Worm (Caenorhabditis elegans): Measurements from ENCODE around the gene nhr-39.

nhr-39 gene

ce11 chrV:9268202-9268601, 34.9 kb upstream of the nhr-39 start:
- TF ChIP-seq tbx-37 (GFP tag; conservative IDR thresholded peaks at IDR 0.05) (no peak), F13C5.2 (tag; optimal IDR thresholded peaks at IDR 0.05) (no peak), scrt-1 (GFP tag; IDR thresholded peaks at IDR 0.05) (no peak), sea-1 (GFP tag; conservative IDR thresholded peaks at IDR 0.05) (no peak), hmbx-1 (tag; optimal IDR thresholded peaks at IDR 0.05) (no peak), tbx-11 (GFP tag; IDR thresholded peaks at IDR 0.05) (no peak), tra-4 (tag; optimal IDR thresholded peaks at IDR 0.05) (no peak), B0310.2 (tag; optimal IDR thresholded peaks at IDR 0.05) (no peak), ets-7 (tag; optimal IDR thresholded peaks at IDR 0.05) (no peak), pes-1 (GFP tag; IDR thresholded peaks at IDR 0.05) (no peak), ceh-36 (tag; optimal IDR thresholded peaks at IDR 0.05) (no peak), hmg-4 (GFP tag; optimal IDR thresholded peaks at IDR 0.05) (no peak), ceh-13 (GFP tag; optimal IDR thresholded peaks at IDR 0.05) (no peak), aly-1 (tag; optimal IDR thresholded peaks at IDR 0.05) (no peak), ama-1 (optimal IDR thresholded peaks at IDR 0.05) (no peak), hnd-1 (tag; optimal IDR thresholded peaks at IDR 0.05) (no peak), flt-1 (GFP tag; IDR thresholded peaks at IDR 0.05) (no peak)

ce11 chrV:9270442-9270841, 32.7 kb upstream of the nhr-39 start:
- TF ChIP-seq ceh-13 (GFP tag; optimal IDR thresholded peaks at IDR 0.05): no peak
- no peak for TF ChIP-seq aly-1 (tag; optimal IDR thresholded peaks at IDR 0.05)
- no peak for TF ChIP-seq hmg-4 (GFP tag; optimal IDR thresholded peaks at IDR 0.05)
- TF ChIP-seq hnd-1 (tag; optimal IDR thresholded peaks at IDR 0.05): no peak
- TF ChIP-seq pes-1 (GFP tag; IDR thresholded peaks at IDR 0.05): no peak
- TF ChIP-seq scrt-1 (GFP tag; IDR thresholded peaks at IDR 0.05): no peak
- TF ChIP-seq sea-1 (GFP tag; conservative IDR thresholded peaks at IDR 0.05): no peak
- TF ChIP-seq flt-1 (GFP tag; IDR thresholded peaks at IDR 0.05): no peak

- TF ChIP-seq ets-7 (tag; optimal IDR thresholded peaks at IDR 0.05) (no peak), hnd-1 (tag; optimal IDR thresholded peaks at IDR 0.05) (no peak), scrt-1 (GFP tag; IDR thresholded peaks at IDR 0.05) (no peak), hmbx-1 (tag; optimal IDR thresholded peaks at IDR 0.05) (no peak), flt-1 (GFP tag; IDR thresholded peaks at IDR 0.05) (no peak), tra-4 (tag; optimal IDR thresholded peaks at IDR 0.05) (no peak), F13C5.2 (tag; optimal IDR thresholded peaks at IDR 0.05) (no peak), ama-1 (optimal IDR thresholded peaks at IDR 0.05) (no peak), ceh-36 (tag; optimal IDR thresholded peaks at IDR 0.05) (no peak), sea-1 (GFP tag; conservative IDR thresholded peaks at IDR 0.05) (no peak), hmg-4 (GFP tag; optimal IDR thresholded peaks at IDR 0.05) (no peak), ceh-13 (GFP tag; optimal IDR thresholded peaks at IDR 0.05) (no peak), tbx-11 (GFP tag; IDR thresholded peaks at IDR 0.05) (no peak), pes-1 (GFP tag; IDR thresholded peaks at IDR 0.05) (no peak)
Measured at ce11 chrV:9271835-9272234, 31.3 kb upstream of the nhr-39 start.

- no peak for TF ChIP-seq hmbx-1 (tag; optimal IDR thresholded peaks at IDR 0.05)
- TF ChIP-seq pes-1 (GFP tag; IDR thresholded peaks at IDR 0.05): no peak
- TF ChIP-seq F13C5.2 (tag; optimal IDR thresholded peaks at IDR 0.05): no peak
- no peak for TF ChIP-seq ets-7 (tag; optimal IDR thresholded peaks at IDR 0.05)
- TF ChIP-seq tbx-11 (GFP tag; IDR thresholded peaks at IDR 0.05): no peak
- no peak for TF ChIP-seq flt-1 (GFP tag; IDR thresholded peaks at IDR 0.05)
- TF ChIP-seq tbx-37 (GFP tag; conservative IDR thresholded peaks at IDR 0.05): no peak
- no peak for TF ChIP-seq B0310.2 (tag; optimal IDR thresholded peaks at IDR 0.05)
- TF ChIP-seq ceh-13 (GFP tag; optimal IDR thresholded peaks at IDR 0.05): no peak
- no peak for TF ChIP-seq tra-4 (tag; optimal IDR thresholded peaks at IDR 0.05)
- TF ChIP-seq hmg-4 (GFP tag; optimal IDR thresholded peaks at IDR 0.05): no peak
- TF ChIP-seq sea-1 (GFP tag; conservative IDR thresholded peaks at IDR 0.05): no peak
- TF ChIP-seq hnd-1 (tag; optimal IDR thresholded peaks at IDR 0.05): no peak
- no peak for TF ChIP-seq ceh-36 (tag; optimal IDR thresholded peaks at IDR 0.05)
Measured at ce11 chrV:9272624-9273023, 30.5 kb upstream of the nhr-39 start.

- TF ChIP-seq hmg-4 (GFP tag; optimal IDR thresholded peaks at IDR 0.05): peak; percentile 69
- no peak for TF ChIP-seq ceh-36 (tag; optimal IDR thresholded peaks at IDR 0.05)
Measured at ce11 chrV:9273587-9273986, 29.5 kb upstream of the nhr-39 start.

ce11 chrV:9274127-9275042, 28.7 kb upstream of the nhr-39 start:
- TF ChIP-seq ama-1 (optimal IDR thresholded peaks at IDR 0.05): no peak
- TF ChIP-seq F13C5.2 (tag; optimal IDR thresholded peaks at IDR 0.05): no peak
- TF ChIP-seq ceh-13 (GFP tag; optimal IDR thresholded peaks at IDR 0.05): no peak
- TF ChIP-seq hmg-4 (GFP tag; optimal IDR thresholded peaks at IDR 0.05): no peak
- no peak for TF ChIP-seq pes-1 (GFP tag; IDR thresholded peaks at IDR 0.05)
- TF ChIP-seq scrt-1 (GFP tag; IDR thresholded peaks at IDR 0.05): no peak
- TF ChIP-seq B0310.2 (tag; optimal IDR thresholded peaks at IDR 0.05): no peak
- TF ChIP-seq hmbx-1 (tag; optimal IDR thresholded peaks at IDR 0.05): no peak
- no peak for TF ChIP-seq ets-7 (tag; optimal IDR thresholded peaks at IDR 0.05)
- TF ChIP-seq aly-1 (tag; optimal IDR thresholded peaks at IDR 0.05): no peak
- no peak for TF ChIP-seq tra-4 (tag; optimal IDR thresholded peaks at IDR 0.05)
- TF ChIP-seq hnd-1 (tag; optimal IDR thresholded peaks at IDR 0.05): no peak
- no peak for TF ChIP-seq ceh-36 (tag; optimal IDR thresholded peaks at IDR 0.05)
- TF ChIP-seq tbx-11 (GFP tag; IDR thresholded peaks at IDR 0.05): no peak
- TF ChIP-seq sea-1 (GFP tag; conservative IDR thresholded peaks at IDR 0.05): no peak
- no peak for TF ChIP-seq tbx-37 (GFP tag; conservative IDR thresholded peaks at IDR 0.05)
- TF ChIP-seq flt-1 (GFP tag; IDR thresholded peaks at IDR 0.05): no peak

ce11 chrV:9282110-9282509, 21.0 kb upstream of the nhr-39 start, which contains the start of gene hlh-10:
Gene hlh-10 (minus strand): TSS chrV:9282210.
- TF ChIP-seq ama-1 (optimal IDR thresholded peaks at IDR 0.05) (no peak), flt-1 (GFP tag; IDR thresholded peaks at IDR 0.05) (no peak), aly-1 (tag; optimal IDR thresholded peaks at IDR 0.05) (no peak), hmg-4 (GFP tag; optimal IDR thresholded peaks at IDR 0.05) (no peak), hmbx-1 (tag; optimal IDR thresholded peaks at IDR 0.05) (no peak), ets-7 (tag; optimal IDR thresholded peaks at IDR 0.05) (no peak), tbx-11 (GFP tag; IDR thresholded peaks at IDR 0.05) (no peak), tbx-37 (GFP tag; conservative IDR thresholded peaks at IDR 0.05) (no peak), F13C5.2 (tag; optimal IDR thresholded peaks at IDR 0.05) (no peak), hnd-1 (tag; optimal IDR thresholded peaks at IDR 0.05) (no peak), tra-4 (tag; optimal IDR thresholded peaks at IDR 0.05) (no peak), ceh-13 (GFP tag; optimal IDR thresholded peaks at IDR 0.05) (no peak), sea-1 (GFP tag; conservative IDR thresholded peaks at IDR 0.05) (no peak), B0310.2 (tag; optimal IDR thresholded peaks at IDR 0.05) (no peak), ceh-36 (tag; optimal IDR thresholded peaks at IDR 0.05) (no peak), scrt-1 (GFP tag; IDR thresholded peaks at IDR 0.05) (no peak)

Measured in whole organism, early embryonic.